Fruit fly (Drosophila melanogaster) whole organism: ENCODE measurements around the gene CG14377.

ENCODE experiments used
- CG8478 ChIP-seq: fragments of >200 bp; optimal IDR thresholded peaks from 2 replicates; lab custom pipeline; 2018; ENCODE audit warnings: inconsistent platforms
- Dll ChIP-seq: fragments of >200 bp; optimal IDR thresholded peaks from 2 replicates; lab custom pipeline; 2017
- EcR ChIP-seq, 2 experiments: fragments of >200 bp; optimal IDR thresholded peaks; 2 replicates each; lab custom pipeline; 2017; ENCODE audit warnings: missing biosample characterization in 2 of 2, missing genetic modification characterization in 2 of 2, missing genetic modification reagents in 2 of 2
- pan ChIP-seq: fragments of >200 bp; optimal IDR thresholded peaks from 2 replicates; lab custom pipeline; 2017
- psq ChIP-seq: fragments of >200 bp; optimal IDR thresholded peaks from 2 replicates; lab custom pipeline; 2017
- usp ChIP-seq: fragments of >200 bp; optimal IDR thresholded peaks from 2 replicates; lab custom pipeline; 2017; ENCODE audit warnings: missing biosample characterization, missing genetic modification characterization, mixed read lengths

Gene CG14377

dm6 chr3R:13374913-13375312, 22.7 kb upstream of the CG14377 start:
- TF ChIP-seq Dll (lab: Kevin White, UChicago) (no peak), EcR (GFP tag; optimal IDR thresholded peaks at IDR 0.05; lab: Kevin White, UChicago) (no peak), pan (lab: Kevin White, UChicago) (no peak), CG8478 (lab: Kevin White, UChicago) (no peak), usp (no peak), psq (no peak)

dm6 chr3R:13379675-13380074, 18.0 kb upstream of the CG14377 start, which contains the start of the genes CG9813 and CG8870:
TSS of gene CG9813 (minus strand) at chr3R:13379775.
TSS of gene CG8870 (plus strand) at chr3R:13379842.
- no peak for TF ChIP-seq pan (lab: Kevin White, UChicago)
- TF ChIP-seq usp, result no peak
- no peak for TF ChIP-seq psq
- no peak for TF ChIP-seq CG8478 (lab: Kevin White, UChicago)
- no peak for TF ChIP-seq Dll (lab: Kevin White, UChicago)
- TF ChIP-seq EcR (GFP tag; optimal IDR thresholded peaks at IDR 0.05; lab: Kevin White, UChicago), result no peak

- TF ChIP-seq psq, result no peak
- no peak for TF ChIP-seq pan (lab: Kevin White, UChicago)
- no peak for TF ChIP-seq Dll (lab: Kevin White, UChicago)
- no peak for TF ChIP-seq EcR (GFP tag; optimal IDR thresholded peaks at IDR 0.05; lab: Kevin White, UChicago)
- no peak for TF ChIP-seq CG8478 (lab: Kevin White, UChicago)
- no peak for TF ChIP-seq usp
Measured at dm6 chr3R:13381744-13382435, 15.7 kb upstream of the CG14377 start, which contains the start of the genes mRpS21 and Droj2. TSS of gene mRpS21 (minus strand) at chr3R:13381809. TSS of gene Droj2 (plus strand) at chr3R:13382106.

dm6 chr3R:13382656-13383142, 14.9 kb upstream of the CG14377 start:
- TF ChIP-seq Dll (lab: Kevin White, UChicago) (no peak), CG8478 (lab: Kevin White, UChicago) (no peak), psq (no peak), pan (lab: Kevin White, UChicago) (no peak), EcR (GFP tag; optimal IDR thresholded peaks at IDR 0.05; lab: Kevin White, UChicago) (no peak), usp (no peak)

- TF ChIP-seq CG8478 (lab: Kevin White, UChicago) (no peak), EcR (GFP tag; optimal IDR thresholded peaks at IDR 0.05; lab: Kevin White, UChicago) (no peak), psq (no peak), pan (lab: Kevin White, UChicago) (no peak), usp (no peak), Dll (lab: Kevin White, UChicago) (no peak)
Measured at dm6 chr3R:13385105-13385504, 12.5 kb upstream of the CG14377 start.

dm6 chr3R:13388160-13388870, 9.3 kb upstream of the CG14377 start, which contains the start of gene CG9799:
TSS of gene CG9799 (minus strand) at chr3R:13388709.
- TF ChIP-seq pan (lab: Kevin White, UChicago) (no peak), CG8478 (lab: Kevin White, UChicago) (no peak), usp (no peak), EcR (GFP tag; optimal IDR thresholded peaks at IDR 0.05; lab: Kevin White, UChicago) (no peak), psq (no peak), Dll (lab: Kevin White, UChicago) (no peak)

dm6 chr3R:13390490-13390889, 7.1 kb upstream of the CG14377 start:
- TF ChIP-seq usp (no peak), pan (lab: Kevin White, UChicago) (no peak), Dll (lab: Kevin White, UChicago) (no peak), CG8478 (lab: Kevin White, UChicago) (no peak), EcR (GFP tag; optimal IDR thresholded peaks at IDR 0.05; lab: Kevin White, UChicago) (no peak), psq (no peak)

dm6 chr3R:13393009-13393408, 4.6 kb upstream of the CG14377 start:
- TF ChIP-seq Dll (lab: Kevin White, UChicago) (no peak), psq (no peak), usp (no peak), pan (lab: Kevin White, UChicago) (no peak), EcR (GFP tag; optimal IDR thresholded peaks at IDR 0.05; lab: Kevin White, UChicago) (no peak), CG8478 (lab: Kevin White, UChicago) (no peak)

dm6 chr3R:13395133-13395532, 2.5 kb upstream of the CG14377 start, which contains the start of gene CCHa2:
TSS of gene CCHa2 (minus strand) at chr3R:13395197.
- TF ChIP-seq CG8478 (lab: Kevin White, UChicago) (no peak), psq (no peak), EcR (GFP tag; optimal IDR thresholded peaks at IDR 0.05; lab: Kevin White, UChicago) (no peak), pan (lab: Kevin White, UChicago) (no peak), usp (no peak), Dll (lab: Kevin White, UChicago) (no peak)

dm6 chr3R:13397040-13397439, 595 bp upstream of the CG14377 start, which contains the start of gene CG14374:
TSS of gene CG14374 (minus strand) at chr3R:13397140.
- TF ChIP-seq usp (no peak), CG8478 (lab: Kevin White, UChicago) (no peak), pan (lab: Kevin White, UChicago) (no peak)

- TF ChIP-seq usp (no peak), EcR (GFP tag; optimal IDR thresholded peaks at IDR 0.05; lab: Kevin White, UChicago) (peak in 1 of 2 experiments; percentile 75)
Measured at dm6 chr3R:13400902-13401721, 3.5 kb downstream of the CG14377 start.
